Worm (Caenorhabditis elegans) whole organism, midembryonic: ENCODE data around the gene Y37E11B.10.

Source experiments
- T22C8.4 ChIP-seq: fragments of 200-800 bp; sonication (Bioruptor generic); IDR thresholded peaks from 2 replicates; pipeline ENCODE4 v1.3.6; 2022; ENCODE audit warnings: missing genetic modification characterization, missing compliant biosample characterization
- cog-1 ChIP-seq: sonication (generic microtip); optimal IDR thresholded peaks from 2 replicates; lab custom pipeline; 2016; ENCODE audit warnings: missing genetic modification characterization, missing compliant biosample characterization
- klf-2 ChIP-seq: fragments of 200-800 bp; sonication (Bioruptor generic); conservative IDR thresholded peaks from 2 replicates; pipeline ENCODE4 v1.3.6; 2022; ENCODE audit warnings: missing genetic modification reagents, missing genetic modification characterization, missing compliant biosample characterization
- med-1 ChIP-seq: sonication (generic microtip); optimal IDR thresholded peaks from 2 replicates; lab custom pipeline; 2017; ENCODE audit warnings: missing genetic modification characterization, mild to moderate bottlenecking, missing compliant biosample characterization, antibody characterized with exemption, missing genetic modification reagents; ENCODE audit not compliant: insufficient read depth
- ztf-23 ChIP-seq: fragments of 200-800 bp; sonication (Bioruptor generic); IDR thresholded peaks from 2 replicates; pipeline ENCODE4 v1.3.6; 2022; ENCODE audit warnings: missing genetic modification reagents, missing genetic modification characterization, missing compliant biosample characterization

- no peak for TF ChIP-seq med-1 (GFP tag; lab: Kevin White, UChicago)
- no peak for TF ChIP-seq klf-2 (GFP tag; lab: Robert Waterston, UW)
- no peak for TF ChIP-seq T22C8.4 (GFP tag; lab: Robert Waterston, UW)
- TF ChIP-seq ztf-23 (GFP tag; lab: Robert Waterston, UW) = no peak
- no peak for TF ChIP-seq cog-1 (tag; lab: Kevin White, UChicago)
Observed at ce11 chrIV:3642189-3642588, 35.9 kb upstream of the Y37E11B.10 start, which contains the start of gene CC8.3.
